Worm (Caenorhabditis elegans) whole organism, L1 larva: ENCODE data around the gene srg-21.
"Not testable (repeated sequence)": the region's sequence is repeated elsewhere in the genome, so short reads cannot be mapped to it uniquely, and the experiment has no call there.

Experiments used
- C34B4.2 ChIP-seq: sonication (generic microtip); optimal IDR thresholded peaks from 2 replicates; lab custom pipeline; 2017; ENCODE audit warnings: mild to moderate bottlenecking, missing genetic modification characterization, missing compliant biosample characterization
- F16B12.6 ChIP-seq: fragments of 150-350 bp; optimal IDR thresholded peaks from 2 replicates; lab custom pipeline; 2014; ENCODE audit warnings: missing biosample characterization, missing genetic modification characterization
- blmp-1 ChIP-seq: fragments of 150-350 bp; optimal IDR thresholded peaks from 2 replicates; lab custom pipeline; 2014; ENCODE audit warnings: missing biosample characterization, missing genetic modification characterization
- ceh-63 ChIP-seq: fragments of 200-800 bp; sonication (Bioruptor generic); optimal IDR thresholded peaks from 2 replicates; lab custom pipeline; 2018; ENCODE audit warnings: mild to moderate bottlenecking, missing genetic modification characterization, missing compliant biosample characterization
- ces-1 ChIP-seq: fragments of 150-350 bp; optimal IDR thresholded peaks from 2 replicates; lab custom pipeline; 2014; ENCODE audit warnings: missing biosample characterization, missing genetic modification reagents, missing genetic modification characterization
- dpl-1 ChIP-seq, 3 experiments: fragments of 150-350 bp in 2 of 3; sonication (generic microtip) in 1 of 3; optimal IDR thresholded peaks; 2 replicates each; lab custom pipeline; 2014 to 2017; ENCODE audit warnings: missing biosample characterization in 3 of 3, missing genetic modification characterization in 3 of 3, missing genetic modification reagents in 3 of 3
- efl-1 ChIP-seq, 4 experiments: fragments of 150-350 bp; optimal IDR thresholded peaks in 3 of 4; peaks in 1 of 4; 1 replicate in 1 of 4; 2 replicates in 3 of 4; lab custom pipeline; 2014; ENCODE audit warnings: missing biosample characterization in 2 of 4, missing genetic modification characterization in 2 of 4, missing genetic modification reagents in 2 of 4
- egl-13 ChIP-seq: sonication (generic microtip); optimal IDR thresholded peaks from 2 replicates; lab custom pipeline; 2016; ENCODE audit warnings: missing genotype, missing genetic modification reagents, missing genetic modification characterization, missing compliant biosample characterization
- fkh-10 ChIP-seq: sonication (generic microtip); optimal IDR thresholded peaks from 2 replicates; lab custom pipeline; 2017; ENCODE audit warnings: missing biosample characterization, missing genetic modification reagents, missing genetic modification characterization
- fkh-8 ChIP-seq: sonication (generic microtip); optimal IDR thresholded peaks from 2 replicates; lab custom pipeline; 2016; ENCODE audit warnings: mild to moderate bottlenecking, missing genetic modification characterization, missing compliant biosample characterization
- fos-1 ChIP-seq: fragments of 150-350 bp; optimal IDR thresholded peaks from 2 replicates; lab custom pipeline; 2014; ENCODE audit warnings: missing biosample characterization, missing genetic modification characterization
- hlh-4 ChIP-seq: sonication (generic microtip); optimal IDR thresholded peaks from 2 replicates; lab custom pipeline; 2016; ENCODE audit warnings: mild to moderate bottlenecking, missing genetic modification characterization, missing compliant biosample characterization
- hpl-2 ChIP-seq: fragments of 150-350 bp; optimal IDR thresholded peaks from 2 replicates; lab custom pipeline; 2014; ENCODE audit warnings: missing biosample characterization, missing genetic modification reagents, missing genetic modification characterization
- isw-1 ChIP-seq: fragments of 200-800 bp; sonication (Bioruptor generic); IDR thresholded peaks from 2 replicates; pipeline ENCODE4 v1.3.6; 2022; ENCODE audit warnings: missing genetic modification characterization, missing compliant biosample characterization
- lin-35 ChIP-seq, 2 experiments: fragments of 150-350 bp; optimal IDR thresholded peaks; 2 replicates each; lab custom pipeline; 2014; ENCODE audit warnings: missing biosample characterization in 2 of 2, missing genetic modification characterization in 2 of 2, missing genetic modification reagents in 2 of 2
- lsy-2 ChIP-seq, 2 experiments: fragments of 150-350 bp; optimal IDR thresholded peaks; 2 replicates each; lab custom pipeline; 2014; ENCODE audit warnings: missing biosample characterization in 2 of 2, missing genetic modification characterization in 2 of 2
- mdl-1 ChIP-seq, 2 experiments: fragments of 150-350 bp; optimal IDR thresholded peaks; 2 replicates each; lab custom pipeline; 2014 to 2017; ENCODE audit warnings: missing biosample characterization in 2 of 2, missing genetic modification characterization in 2 of 2, inconsistent platforms in 1 of 2
- mef-2 ChIP-seq: fragments of 150-350 bp; optimal IDR thresholded peaks from 2 replicates; lab custom pipeline; 2014; ENCODE audit warnings: missing biosample characterization, missing genetic modification characterization
- mep-1 ChIP-seq: fragments of 150-350 bp; optimal IDR thresholded peaks from 2 replicates; lab custom pipeline; 2014; ENCODE audit warnings: missing biosample characterization, missing genetic modification characterization
- nhr-19 ChIP-seq: fragments of 200-800 bp; sonication (Bioruptor generic); conservative IDR thresholded peaks from 2 replicates; pipeline ENCODE4 v1.3.6; 2022; ENCODE audit warnings: missing genetic modification characterization, missing compliant biosample characterization
- nhr-20 ChIP-seq: sonication (generic microtip); optimal IDR thresholded peaks from 2 replicates; lab custom pipeline; 2016; ENCODE audit warnings: mild to moderate bottlenecking, missing genetic modification characterization, missing compliant biosample characterization
- nhr-237 ChIP-seq: fragments of 150-350 bp; optimal IDR thresholded peaks from 2 replicates; lab custom pipeline; 2014; ENCODE audit warnings: missing biosample characterization, missing genetic modification characterization
- nhr-71 ChIP-seq: sonication (generic microtip); optimal IDR thresholded peaks from 2 replicates; lab custom pipeline; 2016; ENCODE audit warnings: mild to moderate bottlenecking, missing genetic modification characterization, moderate library complexity, missing compliant biosample characterization
- nhr-85 ChIP-seq: sonication (generic microtip); peaks from one replicate; lab custom pipeline; 2016; ENCODE audit warnings: missing genetic modification characterization, inconsistent platforms, missing compliant biosample characterization
- nhr-90 ChIP-seq: sonication (generic microtip); optimal IDR thresholded peaks from 2 replicates; lab custom pipeline; 2016; ENCODE audit warnings: mild to moderate bottlenecking, missing genetic modification characterization, missing compliant biosample characterization; ENCODE audit not compliant: poor library complexity
- rnt-1 ChIP-seq: sonication (generic microtip); optimal IDR thresholded peaks from 2 replicates; lab custom pipeline; 2016; ENCODE audit warnings: mild to moderate bottlenecking, missing genetic modification characterization, moderate library complexity, missing compliant biosample characterization
- skn-1 ChIP-seq: fragments of 150-350 bp; optimal IDR thresholded peaks from 2 replicates; lab custom pipeline; 2014; ENCODE audit warnings: missing biosample characterization, missing genetic modification characterization
- snpc-4 ChIP-seq: fragments of 150-350 bp; optimal IDR thresholded peaks from 2 replicates; lab custom pipeline; 2014; ENCODE audit warnings: missing biosample characterization, missing genetic modification characterization
- snu-23 ChIP-seq: sonication (generic microtip); optimal IDR thresholded peaks from 2 replicates; lab custom pipeline; 2016; ENCODE audit warnings: missing genetic modification characterization, missing compliant biosample characterization
- swsn-7 ChIP-seq: sonication (generic microtip); optimal IDR thresholded peaks from 2 replicates; lab custom pipeline; 2016; ENCODE audit warnings: missing genetic modification characterization, missing compliant biosample characterization
- unc-130 ChIP-seq: fragments of 150-350 bp; optimal IDR thresholded peaks from 2 replicates; lab custom pipeline; 2017; ENCODE audit warnings: missing biosample characterization, missing genetic modification characterization, inconsistent platforms
- unc-86 ChIP-seq: sonication (generic microtip); optimal IDR thresholded peaks from 2 replicates; lab custom pipeline; 2016; ENCODE audit warnings: missing genetic modification characterization, missing compliant biosample characterization
- zip-4 ChIP-seq: fragments of 200-800 bp; sonication (Bioruptor generic); optimal IDR thresholded peaks from 2 replicates; lab custom pipeline; 2018; ENCODE audit warnings: mild to moderate bottlenecking, missing genetic modification characterization, moderate library complexity, missing compliant biosample characterization

Gene srg-21

DNA sequence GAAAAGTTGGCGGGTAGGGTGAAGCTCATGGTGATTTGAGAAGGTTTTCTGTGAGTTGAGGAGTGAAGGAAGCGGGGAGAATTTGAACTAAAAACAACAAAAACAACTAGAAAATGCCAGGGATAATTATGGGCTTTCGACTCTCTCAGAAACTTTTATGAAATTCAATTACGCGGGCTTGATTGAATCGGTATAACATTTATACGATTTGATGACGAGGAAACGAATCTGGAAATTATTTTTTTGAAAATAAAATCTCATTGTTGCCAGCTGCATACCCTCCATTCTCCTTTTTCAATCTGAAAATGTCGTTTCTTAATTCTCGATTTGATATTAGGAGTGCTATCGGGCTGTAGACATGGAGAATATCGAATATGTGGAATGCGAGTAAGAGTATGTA is at the start of gene srg-21:
srg-21 (minus strand) TSS at position 101 of the 400 bp plus-strand sequence.
- TF ChIP-seq efl-1 (optimal IDR thresholded peaks at IDR 0.05; lab: Kevin White, UChicago), result no peak
- TF ChIP-seq efl-1 (GFP tag; optimal IDR thresholded peaks at IDR 0.05 in 1 of 2; lab: Kevin White, UChicago), result peak in 1 of 2 experiments; percentile 4
- TF ChIP-seq fos-1 (tag; lab: Kevin White, UChicago), result no peak
- TF ChIP-seq, all 84 proteins: peak for 1

DNA sequence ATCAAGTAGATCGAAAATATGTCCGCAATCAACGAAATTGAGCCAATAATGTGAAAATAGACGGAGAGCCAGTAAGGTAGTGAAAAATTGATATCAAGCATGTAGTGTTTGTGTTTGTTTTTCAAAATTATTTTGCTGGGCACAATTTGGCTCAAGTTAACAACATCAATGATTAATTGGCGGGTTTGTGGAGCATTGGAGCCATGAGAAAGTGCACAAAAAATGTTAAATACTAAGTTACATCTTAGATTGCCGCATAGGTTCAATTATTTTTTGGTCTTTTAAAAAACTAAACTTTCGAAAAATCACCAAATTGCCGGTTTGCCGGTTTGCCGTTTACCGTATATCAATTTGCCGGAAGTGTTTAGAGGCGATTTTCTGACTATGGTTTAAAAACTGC is 46.6 kb upstream of the srg-21 start, which contains the start of gene sri-54:
sri-54 (minus strand) TSS at position 101 of the 400 bp plus-strand sequence.
- no peak for TF ChIP-seq nhr-19 (GFP tag; lab: Robert Waterston, UW)
- no peak for TF ChIP-seq ceh-63
- TF ChIP-seq snu-23 (GFP tag; lab: Kevin White, UChicago), result no peak
- no peak for TF ChIP-seq nhr-90 (tag; lab: Kevin White, UChicago)
- TF ChIP-seq fkh-10, result no peak

DNA sequence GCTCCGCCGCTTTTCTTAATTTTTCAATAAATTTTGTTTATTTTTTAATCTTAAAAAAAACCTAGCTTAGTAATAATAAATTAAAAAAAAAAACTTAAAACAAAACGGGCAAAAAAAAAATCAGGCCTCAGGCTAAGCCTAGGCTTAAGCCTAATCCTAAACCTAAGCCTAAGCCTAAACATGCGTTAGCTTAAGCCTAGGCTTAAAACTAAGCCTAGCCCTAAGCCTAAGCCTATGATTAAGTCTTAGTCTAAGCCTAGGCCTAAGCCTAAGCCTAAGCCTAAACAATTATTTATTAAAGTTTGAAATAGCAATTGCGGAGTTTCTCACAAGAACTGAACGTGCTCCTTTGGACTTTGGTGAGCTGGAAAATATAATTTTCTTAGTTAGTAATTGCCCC is 44.1 kb upstream of the srg-21 start:
- TF ChIP-seq isw-1 (GFP tag; lab: Robert Waterston, UW), result no peak
- TF ChIP-seq C34B4.2, result no peak
- TF ChIP-seq ces-1, result no peak
- no peak for TF ChIP-seq unc-130 (tag; lab: Kevin White, UChicago)
- TF ChIP-seq nhr-71 (tag; lab: Kevin White, UChicago), result no peak
- TF ChIP-seq skn-1 (tag; lab: Kevin White, UChicago), result no peak
- no peak for TF ChIP-seq nhr-237 (tag; lab: Kevin White, UChicago)

DNA sequence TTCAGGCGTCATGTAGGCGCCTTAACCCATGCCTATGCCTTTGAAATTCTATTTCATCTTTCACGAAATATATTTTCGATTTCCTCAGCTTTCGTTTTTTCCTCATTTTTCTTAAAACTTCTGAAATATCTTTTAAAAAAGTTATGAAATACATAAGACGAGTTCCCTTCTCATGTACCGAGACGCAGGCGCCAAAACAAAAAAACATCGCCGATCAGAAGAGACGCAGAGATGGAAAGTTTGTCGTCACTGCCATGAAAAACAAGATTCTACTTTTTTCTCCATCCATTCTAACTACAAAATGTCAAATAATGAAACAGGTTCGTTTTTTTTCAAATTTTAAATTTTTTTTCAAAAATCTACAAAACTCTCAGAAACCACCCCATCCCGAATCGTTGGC is 37.8 kb upstream of the srg-21 start, which contains the start of gene chil-24:
chil-24 (plus strand) TSS at position 156 of the 400 bp plus-strand sequence.
- TF ChIP-seq snu-23 (GFP tag; lab: Kevin White, UChicago) (peak; percentile 44), nhr-20 (tag; lab: Kevin White, UChicago) (peak; percentile 53), nhr-85 (tag; lab: Kevin White, UChicago) (peak; percentile 77), efl-1 (optimal IDR thresholded peaks at IDR 0.05; lab: Kevin White, UChicago) (peak; percentile 56 to 68), efl-1 (GFP tag; optimal IDR thresholded peaks at IDR 0.05 in 1 of 2; lab: Kevin White, UChicago) (peak; percentile 14 to 92), fkh-8 (tag; lab: Kevin White, UChicago) (no peak), lsy-2 (tag; optimal IDR thresholded peaks at IDR 0.05; lab: Kevin White, UChicago) (peak in 1 of 2 experiments; percentile 36), hpl-2 (peak; percentile 12), snpc-4 (tag; lab: Kevin White, UChicago) (peak; percentile 16), dpl-1 (GFP tag; optimal IDR thresholded peaks at IDR 0.05; lab: Kevin White, UChicago) (peak in 2 of 3 experiments; percentile 9 to 11), unc-86 (tag; lab: Kevin White, UChicago) (no peak), hlh-4 (tag; lab: Kevin White, UChicago) (no peak), skn-1 (tag; lab: Kevin White, UChicago) (peak; percentile 45), lin-35 (GFP tag; optimal IDR thresholded peaks at IDR 0.05; lab: Kevin White, UChicago) (peak in 1 of 2 experiments; percentile 59), F16B12.6 (tag; lab: Kevin White, UChicago) (peak; percentile 13), mdl-1 (tag; optimal IDR thresholded peaks at IDR 0.05; lab: Kevin White, UChicago) (peak in 1 of 2 experiments; percentile 16), mef-2 (tag; lab: Kevin White, UChicago) (no peak), rnt-1 (tag; lab: Kevin White, UChicago) (peak; percentile 61), mep-1 (tag; lab: Kevin White, UChicago) (peak; percentile 33), egl-13 (tag; lab: Kevin White, UChicago) (no peak), swsn-7 (tag; lab: Kevin White, UChicago) (peak; percentile 5), blmp-1 (peak; percentile 21)

DNA sequence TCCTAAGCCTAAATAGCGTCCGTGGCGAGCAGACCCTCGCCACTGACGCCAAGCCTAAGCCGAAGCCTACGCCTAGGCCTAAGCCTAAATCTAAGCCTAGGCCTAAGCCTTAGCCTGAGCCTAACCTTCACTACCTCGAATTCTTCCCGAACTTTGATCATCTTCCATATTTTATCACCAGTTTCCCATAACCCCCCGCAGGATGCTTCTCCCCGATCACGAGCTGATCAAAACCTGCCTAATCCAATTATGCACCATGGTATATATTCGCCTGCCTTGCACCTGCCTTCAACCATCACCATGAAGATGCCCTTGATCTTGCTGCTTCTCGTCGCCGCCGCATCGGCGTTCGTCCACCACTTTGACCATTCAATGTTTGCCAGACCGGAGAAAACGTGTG is 35.6 kb upstream of the srg-21 start, which contains the start of gene ins-31:
ins-31 (plus strand) TSS at position 301 of the 400 bp plus-strand sequence.
- TF ChIP-seq zip-4 (GFP tag; lab: Kevin White, UChicago); unc-86 (tag; lab: Kevin White, UChicago); fos-1 (tag; lab: Kevin White, UChicago): not testable (repeated sequence)
